Worm (Caenorhabditis elegans) whole organism, young adult: ENCODE measurements around the gene R08C7.12.
A peak's percentile ranks its signal among the peaks of the same experiment; 100 is the strongest.

Experiments
- C17E4.6 ChIP-seq: fragments of 200-800 bp; sonication (Bioruptor generic); IDR thresholded peaks from 2 replicates; pipeline ENCODE4 v1.3.6; 2022; ENCODE audit warnings: missing genetic modification reagents, missing genetic modification characterization, missing compliant biosample characterization
- F23B12.7 ChIP-seq: sonication (generic microtip); optimal IDR thresholded peaks from 2 replicates; lab custom pipeline; 2017; ENCODE audit warnings: missing genetic modification characterization, mild to moderate bottlenecking, missing compliant biosample characterization, antibody characterized with exemption, moderate library complexity; ENCODE audit not compliant: insufficient read depth
- F39B2.1 ChIP-seq: fragments of 200-800 bp; sonication (Bioruptor generic); IDR thresholded peaks from 2 replicates; pipeline ENCODE4 v1.3.6; 2022; ENCODE audit warnings: missing genetic modification reagents, missing genetic modification characterization, missing compliant biosample characterization
- F52B5.7 ChIP-seq: sonication (generic microtip); optimal IDR thresholded peaks from 2 replicates; lab custom pipeline; 2016; ENCODE audit warnings: mild to moderate bottlenecking, missing genetic modification characterization, missing compliant biosample characterization
- F57A8.1 ChIP-seq: fragments of 200-800 bp; sonication (Bioruptor generic); optimal IDR thresholded peaks from 2 replicates; lab custom pipeline; 2018; ENCODE audit warnings: mild to moderate bottlenecking, missing genetic modification characterization, moderate library complexity, missing compliant biosample characterization
- F57C9.4 ChIP-seq: sonication (generic microtip); optimal IDR thresholded peaks from 2 replicates; lab custom pipeline; 2017; ENCODE audit warnings: mild to moderate bottlenecking, missing genetic modification characterization, missing compliant biosample characterization
- K11D2.4 ChIP-seq: fragments of 200-800 bp; sonication (Bioruptor generic); IDR thresholded peaks from 2 replicates; pipeline ENCODE4 v1.3.6; 2022; ENCODE audit warnings: missing genetic modification reagents, missing genetic modification characterization, missing compliant biosample characterization
- K12H6.12 ChIP-seq: fragments of 200-800 bp; sonication (Bioruptor generic); optimal IDR thresholded peaks from 2 replicates; lab custom pipeline; 2018; ENCODE audit warnings: mild to moderate bottlenecking, missing genetic modification characterization, missing compliant biosample characterization
- akir-1 ChIP-seq: fragments of 200-800 bp; sonication (Bioruptor generic); optimal IDR thresholded peaks from 2 replicates; lab custom pipeline; 2018; ENCODE audit warnings: mild to moderate bottlenecking, missing genetic modification characterization, moderate library complexity, missing compliant biosample characterization
- aptf-3 ChIP-seq: fragments of 200-800 bp; sonication (Bioruptor generic); IDR thresholded peaks from 2 replicates; pipeline ENCODE4 v1.3.6; 2022; ENCODE audit warnings: missing genetic modification characterization, missing compliant biosample characterization
- atf-7 ChIP-seq: sonication (generic microtip); optimal IDR thresholded peaks from 2 replicates; lab custom pipeline; 2017; ENCODE audit warnings: mild to moderate bottlenecking, missing genetic modification characterization, missing compliant biosample characterization
- attf-5 ChIP-seq: fragments of 200-800 bp; sonication (Bioruptor generic); optimal IDR thresholded peaks from 2 replicates; lab custom pipeline; 2018; ENCODE audit warnings: mild to moderate bottlenecking, missing genetic modification characterization, missing compliant biosample characterization
- attf-6 ChIP-seq: fragments of 200-800 bp; sonication (Bioruptor generic); IDR thresholded peaks from 2 replicates; pipeline ENCODE4 v1.3.6; 2022; ENCODE audit warnings: missing genetic modification reagents, missing genetic modification characterization, missing compliant biosample characterization
- cebp-1 ChIP-seq, 2 experiments: fragments of 200-800 bp in 1 of 2; sonication (Bioruptor generic) in 1 of 2; sonication (generic microtip) in 1 of 2; IDR thresholded peaks in 1 of 2; optimal IDR thresholded peaks in 1 of 2; 2 replicates each; pipeline versions ENCODE4 v1.3.6 to Lab custom; 2017 to 2022; ENCODE audit warnings: missing compliant biosample characterization in 2 of 2, missing genetic modification characterization in 2 of 2, mild to moderate bottlenecking in 1 of 2, missing genetic modification reagents in 1 of 2, moderate library complexity in 1 of 2
- ceh-100 ChIP-seq: fragments of 200-800 bp; sonication (Bioruptor generic); IDR thresholded peaks from 2 replicates; pipeline ENCODE4 v1.3.6; 2022; ENCODE audit warnings: missing genetic modification reagents, missing genetic modification characterization, missing compliant biosample characterization
- chd-7 ChIP-seq: sonication (generic microtip); optimal IDR thresholded peaks from 2 replicates; lab custom pipeline; 2016; ENCODE audit warnings: mild to moderate bottlenecking, missing genetic modification characterization, moderate library complexity, missing compliant biosample characterization
- dox-1 ChIP-seq: fragments of 200-800 bp; sonication (Bioruptor generic); IDR thresholded peaks from 2 replicates; pipeline ENCODE4 v1.3.6; 2022; ENCODE audit warnings: missing genetic modification reagents, missing genetic modification characterization, missing compliant biosample characterization
- dpl-1 ChIP-seq: fragments of 150-350 bp; optimal IDR thresholded peaks from 2 replicates; lab custom pipeline; 2014; ENCODE audit warnings: missing biosample characterization, missing genetic modification reagents, missing genetic modification characterization
- efl-1 ChIP-seq: fragments of 150-350 bp; optimal IDR thresholded peaks from 2 replicates; lab custom pipeline; 2014; ENCODE audit warnings: missing biosample characterization, missing genetic modification reagents, missing genetic modification characterization
- gei-17 ChIP-seq: fragments of 200-800 bp; sonication (Bioruptor generic); optimal IDR thresholded peaks from 2 replicates; lab custom pipeline; 2018; ENCODE audit warnings: mild to moderate bottlenecking, missing genetic modification characterization, missing compliant biosample characterization
- him-1 ChIP-seq: sonication (generic microtip); optimal IDR thresholded peaks from 2 replicates; lab custom pipeline; 2016; ENCODE audit warnings: missing genotype, missing genetic modification reagents, missing genetic modification characterization, missing compliant biosample characterization
- hlh-12 ChIP-seq: sonication (generic microtip); optimal IDR thresholded peaks from 2 replicates; lab custom pipeline; 2016; ENCODE audit warnings: missing genetic modification characterization, missing compliant biosample characterization
- hmg-1.2 ChIP-seq: fragments of 200-800 bp; sonication (Bioruptor generic); IDR thresholded peaks from 2 replicates; pipeline ENCODE4 v1.3.6; 2022; ENCODE audit warnings: missing genetic modification reagents, missing genetic modification characterization, missing compliant biosample characterization
- hmg-20 ChIP-seq: fragments of 200-800 bp; sonication (Bioruptor generic); IDR thresholded peaks from 2 replicates; pipeline ENCODE4 v1.3.6; 2022; ENCODE audit warnings: missing genetic modification reagents, missing genetic modification characterization, missing compliant biosample characterization
- let-607 ChIP-seq, 2 experiments: fragments of 200-800 bp in 1 of 2; sonication (Bioruptor generic) in 1 of 2; sonication (generic microtip) in 1 of 2; optimal IDR thresholded peaks; 2 replicates each; lab custom pipeline; 2016 to 2018; ENCODE audit warnings: mild to moderate bottlenecking in 2 of 2, missing compliant biosample characterization in 2 of 2, missing genetic modification characterization in 2 of 2, moderate library complexity in 2 of 2, missing genotype in 1 of 2
- lin-35 ChIP-seq, 3 experiments: fragments of 150-350 bp in 2 of 3; sonication (generic microtip) in 1 of 3; optimal IDR thresholded peaks; 2 replicates each; lab custom pipeline; 2014 to 2018; ENCODE audit warnings: missing biosample characterization in 3 of 3, missing genetic modification characterization in 3 of 3, missing genetic modification reagents in 3 of 3
- lin-54 ChIP-seq: fragments of 200-800 bp; sonication (Bioruptor generic); optimal IDR thresholded peaks from 2 replicates; lab custom pipeline; 2018; ENCODE audit warnings: mild to moderate bottlenecking, missing genetic modification characterization, missing compliant biosample characterization
- lsl-1 ChIP-seq: fragments of 200-800 bp; sonication (Bioruptor generic); optimal IDR thresholded peaks from 2 replicates; lab custom pipeline; 2018; ENCODE audit warnings: mild to moderate bottlenecking, missing genetic modification characterization, moderate library complexity, missing compliant biosample characterization
- lsy-27 ChIP-seq: sonication (generic microtip); optimal IDR thresholded peaks from 2 replicates; lab custom pipeline; 2017; ENCODE audit warnings: missing genetic modification characterization, mild to moderate bottlenecking, missing compliant biosample characterization, antibody characterized with exemption, missing genotype, borderline replicate concordance; ENCODE audit not compliant: insufficient read depth
- madf-6 ChIP-seq: fragments of 200-800 bp; sonication (Bioruptor generic); IDR thresholded peaks from 2 replicates; pipeline ENCODE4 v1.3.6; 2022; ENCODE audit warnings: missing genetic modification reagents, missing genetic modification characterization, missing compliant biosample characterization
- nfyb-1 ChIP-seq: fragments of 200-800 bp; sonication (Bioruptor generic); IDR thresholded peaks from 2 replicates; pipeline ENCODE4 v1.3.6; 2022; ENCODE audit warnings: missing genetic modification reagents, missing genetic modification characterization, missing compliant biosample characterization
- nhr-179 ChIP-seq: sonication (generic microtip); optimal IDR thresholded peaks from 2 replicates; lab custom pipeline; 2016; ENCODE audit warnings: mild to moderate bottlenecking, missing genetic modification characterization, missing compliant biosample characterization
- pha-4 ChIP-seq: fragments of 150-350 bp; sonication (generic microtip); optimal IDR thresholded peaks from 2 replicates; lab custom pipeline; 2014; ENCODE audit warnings: missing biosample characterization, missing genetic modification reagents, missing genetic modification characterization
- rcor-1 ChIP-seq: fragments of 200-800 bp; sonication (Bioruptor generic); IDR thresholded peaks from 2 replicates; pipeline ENCODE4 v1.3.6; 2022; ENCODE audit warnings: missing genetic modification reagents, missing genetic modification characterization, missing compliant biosample characterization
- rpc-1 ChIP-seq, 2 experiments: fragments of 150-350 bp in 1 of 2; sonication (generic microtip) in 1 of 2; optimal IDR thresholded peaks; 2 replicates each; lab custom pipeline; 2014 to 2018; ENCODE audit warnings: missing biosample characterization in 1 of 2, missing genetic modification characterization in 1 of 2, missing genetic modification reagents in 1 of 2, missing genotype in 1 of 2
- snpc-1.1 ChIP-seq: sonication (generic microtip); optimal IDR thresholded peaks from 2 replicates; lab custom pipeline; 2017; ENCODE audit warnings: missing genetic modification characterization, mild to moderate bottlenecking, missing compliant biosample characterization, antibody characterized with exemption, moderate library complexity, missing genotype, missing genetic modification reagents; ENCODE audit not compliant: insufficient read depth
- snpc-4 ChIP-seq, 5 experiments: fragments of 150-350 bp in 1 of 5; sonication (generic microtip) in 4 of 5; optimal IDR thresholded peaks; 2 replicates each; lab custom pipeline; 2014 to 2018; ENCODE audit warnings: missing genetic modification characterization in 5 of 5, missing biosample characterization in 3 of 5, antibody characterized with exemption in 2 of 5, mild to moderate bottlenecking in 2 of 5, missing compliant biosample characterization in 2 of 5, missing genotype in 2 of 5, moderate library complexity in 2 of 5, missing genetic modification reagents in 1 of 5
- sptf-2 ChIP-seq: fragments of 200-800 bp; sonication (Bioruptor generic); optimal IDR thresholded peaks from 2 replicates; lab custom pipeline; 2018; ENCODE audit warnings: mild to moderate bottlenecking, missing genetic modification characterization, missing compliant biosample characterization
- tbp1 ChIP-seq: fragments of 200-800 bp; sonication (Bioruptor generic); optimal IDR thresholded peaks from 2 replicates; lab custom pipeline; 2018; ENCODE audit warnings: mild to moderate bottlenecking, missing genetic modification characterization, missing compliant biosample characterization
- unc-130 ChIP-seq: sonication (generic microtip); optimal IDR thresholded peaks from 2 replicates; lab custom pipeline; 2016; ENCODE audit warnings: missing genetic modification reagents, missing genetic modification characterization, missing compliant biosample characterization
- zfh-2 ChIP-seq: fragments of 200-800 bp; sonication (Bioruptor generic); conservative IDR thresholded peaks from 2 replicates; pipeline ENCODE4 v1.3.6; 2022; ENCODE audit warnings: missing genetic modification reagents, missing genetic modification characterization, missing compliant biosample characterization
- ztf-22 ChIP-seq: fragments of 200-800 bp; sonication (Bioruptor generic); optimal IDR thresholded peaks from 2 replicates; lab custom pipeline; 2018; ENCODE audit warnings: mild to moderate bottlenecking, missing genetic modification characterization, moderate library complexity, missing compliant biosample characterization
- ztf-25 ChIP-seq: fragments of 200-800 bp; sonication (Bioruptor generic); IDR thresholded peaks from 2 replicates; pipeline ENCODE4 v1.3.6; 2022; ENCODE audit warnings: missing genetic modification reagents, missing genetic modification characterization, missing compliant biosample characterization
- ztf-26 ChIP-seq: sonication (generic microtip); optimal IDR thresholded peaks from 2 replicates; lab custom pipeline; 2017; ENCODE audit warnings: missing genetic modification characterization, missing compliant biosample characterization
- ztf-3 ChIP-seq: fragments of 200-800 bp; sonication (Bioruptor generic); optimal IDR thresholded peaks from 2 replicates; lab custom pipeline; 2018; ENCODE audit warnings: mild to moderate bottlenecking, missing genetic modification characterization, missing compliant biosample characterization

Gene R08C7.12

ce11 chrIV:4445711-4446290 lies 3.7 kb upstream of the R08C7.12 start, which contains the start of the genes wapl-1 and htz-1 (continued):
- peak; percentile 23 for TF ChIP-seq snpc-4 (GFP tag; optimal IDR thresholded peaks at IDR 0.05; lab: Kevin White, UChicago)
- TF ChIP-seq snpc-4 (tag; optimal IDR thresholded peaks at IDR 0.05; lab: Kevin White, UChicago): peak; percentile 73 to 85 (median 83)
- TF ChIP-seq him-1 (tag; lab: Kevin White, UChicago): no peak
- TF ChIP-seq efl-1 (GFP tag; lab: Kevin White, UChicago): peak; percentile 92
- TF ChIP-seq sptf-2 (GFP tag; lab: Kevin White, UChicago): no peak
- TF ChIP-seq aptf-3: no peak
- peak; percentile 50 for TF ChIP-seq F52B5.7 (tag; lab: Kevin White, UChicago)
- TF ChIP-seq nhr-179 (tag; lab: Kevin White, UChicago): no peak
- TF ChIP-seq rcor-1 (GFP tag; lab: Robert Waterston, UW): peak; percentile 92
- no peak for TF ChIP-seq ztf-22
- TF ChIP-seq let-607 (tag; optimal IDR thresholded peaks at IDR 0.05; lab: Kevin White, UChicago): peak; percentile 36 to 56
- peak; percentile 27 for TF ChIP-seq gei-17
- peak; percentile 25 for TF ChIP-seq F57C9.4
- TF ChIP-seq ztf-3 (GFP tag; lab: Kevin White, UChicago): no peak
- TF ChIP-seq K11D2.4: peak; percentile 88
- TF ChIP-seq lsl-1 (GFP tag; lab: Kevin White, UChicago): peak; percentile 96
- TF ChIP-seq lsy-27 (tag; lab: Kevin White, UChicago): peak; percentile 63
- peak; percentile 93 for TF ChIP-seq nfyb-1
- peak; percentile 65 for TF ChIP-seq attf-6 (GFP tag; lab: Robert Waterston, UW)
- peak; percentile 82; the same call in 1 of the 2 replicates for TF ChIP-seq C17E4.6 (GFP tag; lab: Robert Waterston, UW)
- TF ChIP-seq attf-5 (GFP tag; lab: Kevin White, UChicago): peak; percentile 94
- peak; percentile 66; the same call in 1 of the 2 replicates for TF ChIP-seq ztf-25
- TF ChIP-seq dox-1: peak; percentile 97
- TF ChIP-seq hmg-20 (GFP tag; lab: Robert Waterston, UW): peak; percentile 65
- TF ChIP-seq F39B2.1 (GFP tag; lab: Robert Waterston, UW): peak; percentile 81; the same call in 1 of the 2 replicates
- no peak for TF ChIP-seq hlh-12 (tag; lab: Kevin White, UChicago)
- no peak for TF ChIP-seq rpc-1 (optimal IDR thresholded peaks at IDR 0.05; lab: Kevin White, UChicago)
- no peak for TF ChIP-seq rpc-1 (tag; optimal IDR thresholded peaks at IDR 0.05; lab: Kevin White, UChicago)
- TF ChIP-seq ceh-100 (GFP tag; lab: Robert Waterston, UW): peak; percentile 81
- peak; percentile 76 for TF ChIP-seq tbp1 (GFP tag; lab: Kevin White, UChicago)
- TF ChIP-seq dpl-1 (GFP tag; lab: Kevin White, UChicago): peak; percentile 89
- TF ChIP-seq akir-1 (GFP tag; lab: Kevin White, UChicago): peak; percentile 54
- peak; percentile 88 for TF ChIP-seq pha-4 (tag; lab: Kevin White, UChicago)
- peak; percentile 81 for TF ChIP-seq hmg-1.2 (GFP tag; lab: Robert Waterston, UW)
- peak; percentile 85 for TF ChIP-seq K12H6.12
- TF ChIP-seq F23B12.7 (tag; lab: Kevin White, UChicago): peak; percentile 58
- peak; percentile 64; the same call in 1 of the 2 replicates for TF ChIP-seq zfh-2 (GFP tag; lab: Robert Waterston, UW)
- TF ChIP-seq madf-6 (GFP tag; lab: Robert Waterston, UW): peak; percentile 96
- TF ChIP-seq chd-7: peak; percentile 62
- TF ChIP-seq snpc-1.1: peak; percentile 45
- peak; percentile 72 for TF ChIP-seq atf-7 (tag; lab: Kevin White, UChicago)
- peak; percentile 50; the same call in 1 of the 2 replicates for TF ChIP-seq cebp-1 (GFP tag; IDR thresholded peaks at IDR 0.05; lab: Robert Waterston, UW)
- TF ChIP-seq cebp-1 (tag; optimal IDR thresholded peaks at IDR 0.05; lab: Kevin White, UChicago): peak; percentile 87
- TF ChIP-seq F57A8.1 (GFP tag; lab: Kevin White, UChicago): no peak
- peak; percentile 71 for TF ChIP-seq ztf-26 (tag; lab: Kevin White, UChicago)
- TF ChIP-seq lin-35 (GFP tag; optimal IDR thresholded peaks at IDR 0.05; lab: Kevin White, UChicago): peak; percentile 54 to 94 (median 76)
- TF ChIP-seq unc-130 (GFP tag; lab: Kevin White, UChicago): peak; percentile 74
- TF ChIP-seq lin-54: peak; percentile 95
